Worm (Caenorhabditis elegans): ENCODE results near the gene cri-2.

cri-2 gene

DNA sequence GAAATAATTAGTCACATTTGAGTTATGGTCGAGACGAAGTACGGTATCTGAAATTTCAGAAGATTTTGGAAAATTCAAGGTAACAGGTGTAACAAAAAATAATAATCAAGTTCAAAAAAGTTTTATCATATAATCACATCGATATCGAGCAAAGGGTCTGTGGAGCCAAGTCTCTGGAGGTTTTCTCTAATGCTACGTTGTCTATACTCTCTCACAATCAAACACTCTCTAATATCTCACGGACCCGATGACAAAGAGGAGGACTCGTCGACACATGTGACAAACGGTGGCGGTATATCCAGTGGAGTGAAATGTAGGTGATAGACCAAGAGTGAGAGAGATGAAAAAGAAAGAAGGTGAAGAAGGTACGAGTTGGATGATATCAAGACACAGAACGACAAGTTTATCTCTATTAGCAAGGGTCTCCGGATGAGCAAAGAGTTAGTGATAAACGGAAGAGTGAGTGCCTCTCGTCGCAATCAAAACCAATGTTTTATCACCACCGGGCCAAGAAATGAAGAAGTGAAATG lies 5.7 kb upstream of the cri-2 start, which contains the start of gene F20D6.10:
Gene F20D6.10 (minus strand): TSS at position 51 of the 530 bp plus-strand sequence.
- no peak for TF ChIP-seq flt-1 (GFP tag; IDR thresholded peaks at IDR 0.05)
- no peak for TF ChIP-seq ztf-29 (GFP tag; IDR thresholded peaks at IDR 0.05)
- no peak for TF ChIP-seq T22C8.4 (GFP tag; IDR thresholded peaks at IDR 0.05)
- no peak for TF ChIP-seq tab-1 (GFP tag; IDR thresholded peaks at IDR 0.05)
- TF ChIP-seq med-1 (GFP tag; optimal IDR thresholded peaks at IDR 0.05; ENCODE audit: insufficient read depth), result no peak
- TF ChIP-seq ztf-23 (GFP tag; IDR thresholded peaks at IDR 0.05), result no peak
- no peak for TF ChIP-seq cog-1 (tag; optimal IDR thresholded peaks at IDR 0.05)
- TF ChIP-seq klf-2 (GFP tag; conservative IDR thresholded peaks at IDR 0.05), result no peak
- TF ChIP-seq ref-1 (GFP tag; conservative IDR thresholded peaks at IDR 0.05), result no peak

ce11 chrV:8196993-8197392 lies 4.6 kb upstream of the cri-2 start:
- TF ChIP-seq cog-1 (tag; optimal IDR thresholded peaks at IDR 0.05) (no peak), flt-1 (GFP tag; IDR thresholded peaks at IDR 0.05) (no peak)

DNA sequence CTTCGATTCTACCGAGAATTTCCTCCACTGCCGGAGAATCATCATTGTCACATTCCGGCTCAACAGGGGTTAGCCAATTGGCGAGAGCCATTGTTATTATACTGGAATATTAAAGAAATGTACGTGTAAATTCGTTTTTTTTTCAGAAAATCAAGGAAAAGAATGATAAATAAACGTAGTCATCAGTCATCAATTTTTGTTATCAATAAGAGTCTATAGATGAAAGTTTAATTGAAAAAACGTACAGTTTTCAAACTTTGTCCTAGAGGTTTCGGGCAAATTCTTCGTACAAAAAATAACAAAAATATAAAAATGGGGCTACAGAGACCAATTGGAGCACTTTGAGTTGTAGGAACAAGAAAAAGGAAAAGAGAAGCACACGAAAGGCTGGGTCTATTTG lies 2.6 kb upstream of the cri-2 start, which contains the start of gene F20D6.11:
Gene F20D6.11 (minus strand): TSS at position 101 of the 400 bp plus-strand sequence.
- TF ChIP-seq T22C8.4 (GFP tag; IDR thresholded peaks at IDR 0.05), result no peak
- TF ChIP-seq cog-1 (tag; optimal IDR thresholded peaks at IDR 0.05), result no peak
- TF ChIP-seq ztf-23 (GFP tag; IDR thresholded peaks at IDR 0.05), result no peak
- no peak for TF ChIP-seq klf-2 (GFP tag; conservative IDR thresholded peaks at IDR 0.05)
- TF ChIP-seq med-1 (GFP tag; optimal IDR thresholded peaks at IDR 0.05; ENCODE audit: insufficient read depth), result no peak
- TF ChIP-seq ztf-29 (GFP tag; IDR thresholded peaks at IDR 0.05), result no peak
- no peak for TF ChIP-seq tab-1 (GFP tag; IDR thresholded peaks at IDR 0.05)
- TF ChIP-seq flt-1 (GFP tag; IDR thresholded peaks at IDR 0.05), result no peak
- no peak for TF ChIP-seq ref-1 (GFP tag; conservative IDR thresholded peaks at IDR 0.05)

DNA sequence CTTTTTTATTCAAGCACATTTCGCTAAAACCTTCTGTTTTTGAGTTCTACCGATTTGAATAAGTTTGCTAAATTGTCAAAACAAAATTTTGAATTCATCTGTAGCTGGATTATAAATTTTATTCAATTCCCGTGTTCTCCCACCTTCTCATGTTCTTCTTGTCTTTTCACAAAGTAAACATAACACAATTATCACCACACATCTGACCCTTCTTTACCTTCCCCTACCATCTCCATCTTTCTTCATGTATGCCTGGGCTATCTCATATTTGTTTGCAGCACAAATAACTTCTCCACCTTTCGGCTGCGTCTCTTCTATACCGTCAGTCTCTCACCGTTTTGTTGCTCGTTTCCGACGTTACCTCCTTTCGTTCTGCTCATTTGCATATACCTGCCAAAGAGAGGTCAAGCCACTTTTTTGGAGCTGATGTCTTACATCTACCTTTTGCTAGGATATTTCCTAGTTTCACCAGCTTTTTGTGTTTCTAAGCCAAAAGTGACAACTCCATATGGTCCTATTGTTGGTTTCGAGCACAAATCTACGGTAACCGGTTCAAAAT lies 1.6 kb downstream of the cri-2 start, which contains the start of gene cest-17:
Gene cest-17 (plus strand): TSS at position 248 of the 559 bp plus-strand sequence.
- TF ChIP-seq klf-2 (GFP tag; conservative IDR thresholded peaks at IDR 0.05) (no peak), med-1 (GFP tag; optimal IDR thresholded peaks at IDR 0.05; ENCODE audit: insufficient read depth) (no peak), T22C8.4 (GFP tag; IDR thresholded peaks at IDR 0.05) (no peak), tab-1 (GFP tag; IDR thresholded peaks at IDR 0.05) (no peak), ztf-29 (GFP tag; IDR thresholded peaks at IDR 0.05) (no peak), ztf-23 (GFP tag; IDR thresholded peaks at IDR 0.05) (no peak), cog-1 (tag; optimal IDR thresholded peaks at IDR 0.05) (no peak), ref-1 (GFP tag; conservative IDR thresholded peaks at IDR 0.05) (no peak), flt-1 (GFP tag; IDR thresholded peaks at IDR 0.05) (no peak)

- no peak for TF ChIP-seq ref-1 (GFP tag; conservative IDR thresholded peaks at IDR 0.05)
- no peak for TF ChIP-seq ztf-29 (GFP tag; IDR thresholded peaks at IDR 0.05)
- TF ChIP-seq klf-2 (GFP tag; conservative IDR thresholded peaks at IDR 0.05), result no peak
- TF ChIP-seq med-1 (GFP tag; optimal IDR thresholded peaks at IDR 0.05; ENCODE audit: insufficient read depth), result no peak
- TF ChIP-seq tab-1 (GFP tag; IDR thresholded peaks at IDR 0.05), result no peak
- TF ChIP-seq T22C8.4 (GFP tag; IDR thresholded peaks at IDR 0.05), result no peak
- no peak for TF ChIP-seq flt-1 (GFP tag; IDR thresholded peaks at IDR 0.05)
- no peak for TF ChIP-seq ztf-23 (GFP tag; IDR thresholded peaks at IDR 0.05)
- no peak for TF ChIP-seq cog-1 (tag; optimal IDR thresholded peaks at IDR 0.05)
Measured at ce11 chrV:8206931-8207330, 5.3 kb downstream of the cri-2 start, which contains the start of gene timp-1. timp-1 (plus strand) TSS chrV:8207235.

DNA sequence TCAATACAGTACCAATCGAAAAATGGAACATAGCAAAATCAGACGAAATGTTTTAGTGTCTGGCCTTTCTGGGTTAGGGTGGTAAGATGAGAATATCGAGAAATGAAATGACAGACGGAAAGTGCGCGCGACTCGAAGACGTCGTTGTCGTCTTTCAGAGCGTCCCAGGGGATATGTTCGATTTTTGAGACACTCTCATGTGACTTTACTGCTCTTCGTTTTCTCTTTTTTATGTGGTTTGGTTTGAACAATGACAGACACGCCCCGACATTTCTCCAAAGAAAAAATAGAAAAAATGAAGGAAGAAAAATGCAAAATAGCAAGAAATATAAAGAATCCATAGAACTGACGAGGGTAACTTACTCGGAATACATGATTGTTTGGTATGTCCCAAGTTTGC lies 8.9 kb downstream of the cri-2 start:
- no peak for TF ChIP-seq ztf-23 (GFP tag; IDR thresholded peaks at IDR 0.05)
- TF ChIP-seq flt-1 (GFP tag; IDR thresholded peaks at IDR 0.05), result no peak
- no peak for TF ChIP-seq cog-1 (tag; optimal IDR thresholded peaks at IDR 0.05)
- TF ChIP-seq klf-2 (GFP tag; conservative IDR thresholded peaks at IDR 0.05), result no peak
- TF ChIP-seq tab-1 (GFP tag; IDR thresholded peaks at IDR 0.05), result no peak
- no peak for TF ChIP-seq med-1 (GFP tag; optimal IDR thresholded peaks at IDR 0.05; ENCODE audit: insufficient read depth)
- no peak for TF ChIP-seq ztf-29 (GFP tag; IDR thresholded peaks at IDR 0.05)
- TF ChIP-seq ref-1 (GFP tag; conservative IDR thresholded peaks at IDR 0.05), result no peak
- no peak for TF ChIP-seq T22C8.4 (GFP tag; IDR thresholded peaks at IDR 0.05)

ce11 chrV:8211993-8212392 lies 10.4 kb downstream of the cri-2 start:
- TF ChIP-seq ztf-23 (GFP tag; IDR thresholded peaks at IDR 0.05) (no peak), flt-1 (GFP tag; IDR thresholded peaks at IDR 0.05) (no peak)

DNA sequence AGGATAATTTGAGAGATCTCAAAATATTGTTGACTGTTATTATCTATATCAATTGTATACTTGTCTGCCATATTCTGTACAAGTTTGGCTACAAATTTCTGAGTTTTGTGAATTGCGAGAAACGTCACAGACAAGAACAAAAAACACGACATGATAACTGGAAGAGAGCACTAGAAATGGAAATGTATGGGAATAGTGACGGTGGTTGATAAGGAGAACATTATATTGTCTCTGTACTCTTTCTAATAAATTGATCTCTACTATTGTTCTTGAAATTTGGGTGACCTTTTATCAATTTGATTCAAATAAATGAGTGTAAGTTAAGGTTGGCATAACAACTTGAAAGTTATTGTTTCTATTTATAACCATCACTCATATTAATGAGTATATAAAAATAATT lies 11.2 kb downstream of the cri-2 start:
- no peak for TF ChIP-seq ztf-29 (GFP tag; IDR thresholded peaks at IDR 0.05)
- no peak for TF ChIP-seq ref-1 (GFP tag; conservative IDR thresholded peaks at IDR 0.05)
- no peak for TF ChIP-seq med-1 (GFP tag; optimal IDR thresholded peaks at IDR 0.05; ENCODE audit: insufficient read depth)
- TF ChIP-seq T22C8.4 (GFP tag; IDR thresholded peaks at IDR 0.05), result no peak
- TF ChIP-seq ztf-23 (GFP tag; IDR thresholded peaks at IDR 0.05), result no peak
- TF ChIP-seq flt-1 (GFP tag; IDR thresholded peaks at IDR 0.05), result no peak

DNA sequence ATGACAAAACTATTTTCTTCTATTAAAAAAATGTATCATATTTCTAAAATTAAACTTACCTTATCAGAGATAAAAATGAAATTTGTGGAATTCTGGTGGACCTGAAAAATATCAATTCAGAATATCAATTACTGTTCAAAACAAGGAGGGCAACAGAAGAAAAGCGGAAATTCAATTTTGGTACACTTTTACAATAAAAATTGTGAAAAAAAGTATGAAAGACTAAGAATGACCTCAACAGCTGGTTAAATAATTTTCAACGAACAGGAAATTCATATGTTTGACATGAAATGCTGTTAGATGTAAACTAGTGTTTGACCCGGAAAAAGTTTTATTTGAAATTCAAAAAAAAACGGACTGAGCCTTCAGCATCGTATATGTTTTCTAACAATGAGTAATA lies 12.3 kb downstream of the cri-2 start, which contains the start of gene K07C11.7:
Gene K07C11.7 (minus strand): TSS at position 101 of the 400 bp plus-strand sequence.
- TF ChIP-seq ref-1 (GFP tag; conservative IDR thresholded peaks at IDR 0.05) (no peak), ztf-23 (GFP tag; IDR thresholded peaks at IDR 0.05) (no peak), tab-1 (GFP tag; IDR thresholded peaks at IDR 0.05) (no peak), ztf-29 (GFP tag; IDR thresholded peaks at IDR 0.05) (no peak), cog-1 (tag; optimal IDR thresholded peaks at IDR 0.05) (no peak), klf-2 (GFP tag; conservative IDR thresholded peaks at IDR 0.05) (no peak)

DNA sequence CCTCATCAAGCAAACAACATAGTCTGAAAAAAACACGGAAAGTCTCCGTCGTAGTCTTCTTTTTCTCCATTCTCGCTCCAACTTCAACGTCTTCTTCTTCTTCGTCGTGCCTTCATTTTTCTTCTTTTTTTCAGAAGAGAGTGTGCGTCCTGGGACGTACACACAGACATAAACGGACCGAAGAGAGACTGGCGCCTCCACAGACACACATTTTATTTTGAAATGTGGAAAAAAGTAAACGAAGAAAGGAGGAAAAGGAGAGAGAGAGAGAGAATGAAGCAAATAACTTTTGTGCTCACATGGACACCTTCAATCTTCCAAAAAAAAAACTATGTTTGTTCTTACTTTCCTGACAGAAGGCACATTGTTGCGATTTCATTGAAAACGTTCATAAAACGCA lies 13.6 kb downstream of the cri-2 start:
- TF ChIP-seq ztf-29 (GFP tag; IDR thresholded peaks at IDR 0.05) (no peak), ref-1 (GFP tag; conservative IDR thresholded peaks at IDR 0.05) (no peak)

Measured in whole organism, midembryonic.